Worm (Caenorhabditis elegans) whole organism, young adult: ENCODE measurements around the gene E02H4.2.

Experiments used
- B0336.3 ChIP-seq: fragments of 200-800 bp; sonication (Bioruptor generic); IDR thresholded peaks from 2 replicates; pipeline ENCODE4 v1.3.6; 2022; ENCODE audit warnings: missing genetic modification characterization, missing compliant biosample characterization
- D2030.7 ChIP-seq: fragments of 200-800 bp; sonication (Bioruptor generic); IDR thresholded peaks from 2 replicates; pipeline ENCODE4 v1.3.6; 2022; ENCODE audit warnings: missing genetic modification reagents, missing genetic modification characterization, missing compliant biosample characterization
- F37B4.10 ChIP-seq: fragments of 200-800 bp; sonication (Bioruptor generic); IDR thresholded peaks from 2 replicates; pipeline ENCODE4 v1.3.6; 2022; ENCODE audit warnings: missing genetic modification characterization, missing compliant biosample characterization
- F55B11.4 ChIP-seq: sonication (generic microtip); optimal IDR thresholded peaks from 2 replicates; lab custom pipeline; 2016; ENCODE audit warnings: missing compliant biosample characterization, missing genetic modification characterization, borderline replicate concordance; ENCODE audit not compliant: insufficient read depth
- K11D2.4 ChIP-seq: fragments of 200-800 bp; sonication (Bioruptor generic); IDR thresholded peaks from 2 replicates; pipeline ENCODE4 v1.3.6; 2022; ENCODE audit warnings: missing genetic modification reagents, missing genetic modification characterization, missing compliant biosample characterization
- K12H6.12 ChIP-seq: fragments of 200-800 bp; sonication (Bioruptor generic); optimal IDR thresholded peaks from 2 replicates; lab custom pipeline; 2018; ENCODE audit warnings: mild to moderate bottlenecking, missing genetic modification characterization, missing compliant biosample characterization
- T07F8.4 ChIP-seq: sonication (generic microtip); optimal IDR thresholded peaks from 2 replicates; lab custom pipeline; 2016; ENCODE audit warnings: mild to moderate bottlenecking, missing genetic modification characterization, moderate library complexity, missing compliant biosample characterization
- T26A5.8 ChIP-seq: sonication (generic microtip); optimal IDR thresholded peaks from 2 replicates; lab custom pipeline; 2016; ENCODE audit warnings: missing genetic modification characterization, missing compliant biosample characterization
- Y67H2A.10 ChIP-seq: fragments of 200-800 bp; sonication (Bioruptor generic); conservative IDR thresholded peaks from 2 replicates; pipeline ENCODE4 v1.3.6; 2022; ENCODE audit warnings: missing genetic modification reagents, missing genetic modification characterization, missing compliant biosample characterization
- Y79H2A.3 ChIP-seq: fragments of 200-800 bp; sonication (Bioruptor generic); conservative IDR thresholded peaks from 2 replicates; pipeline ENCODE4 v1.3.6; 2022; ENCODE audit warnings: missing genetic modification reagents, missing genetic modification characterization, missing compliant biosample characterization
- Y95B8A.8 ChIP-seq: fragments of 200-800 bp; sonication (Bioruptor generic); IDR thresholded peaks from 2 replicates; pipeline ENCODE4 v1.3.6; 2022; ENCODE audit warnings: missing genetic modification reagents, missing genetic modification characterization, missing compliant biosample characterization
- akir-1 ChIP-seq: fragments of 200-800 bp; sonication (Bioruptor generic); optimal IDR thresholded peaks from 2 replicates; lab custom pipeline; 2018; ENCODE audit warnings: mild to moderate bottlenecking, missing genetic modification characterization, moderate library complexity, missing compliant biosample characterization
- aptf-2 ChIP-seq: fragments of 200-800 bp; sonication (Bioruptor generic); conservative IDR thresholded peaks from 2 replicates; pipeline ENCODE4 v1.3.6; 2022; ENCODE audit warnings: missing genetic modification reagents, missing genetic modification characterization, missing compliant biosample characterization
- bed-1 ChIP-seq: fragments of 200-800 bp; sonication (Bioruptor generic); IDR thresholded peaks from 2 replicates; pipeline ENCODE4 v1.3.6; 2022; ENCODE audit warnings: missing genetic modification reagents, missing genetic modification characterization, missing compliant biosample characterization
- cebp-1 ChIP-seq, 2 experiments: fragments of 200-800 bp in 1 of 2; sonication (Bioruptor generic) in 1 of 2; sonication (generic microtip) in 1 of 2; IDR thresholded peaks in 1 of 2; optimal IDR thresholded peaks in 1 of 2; 2 replicates each; pipeline versions ENCODE4 v1.3.6 to Lab custom; 2017 to 2022; ENCODE audit warnings: missing compliant biosample characterization in 2 of 2, missing genetic modification characterization in 2 of 2, mild to moderate bottlenecking in 1 of 2, missing genetic modification reagents in 1 of 2, moderate library complexity in 1 of 2
- ceh-100 ChIP-seq: fragments of 200-800 bp; sonication (Bioruptor generic); IDR thresholded peaks from 2 replicates; pipeline ENCODE4 v1.3.6; 2022; ENCODE audit warnings: missing genetic modification reagents, missing genetic modification characterization, missing compliant biosample characterization
- ceh-40 ChIP-seq: fragments of 200-800 bp; sonication (Bioruptor generic); IDR thresholded peaks from 2 replicates; pipeline ENCODE4 v1.3.6; 2022; ENCODE audit warnings: missing genetic modification characterization, missing compliant biosample characterization
- ceh-79 ChIP-seq: sonication (generic microtip); optimal IDR thresholded peaks from 2 replicates; lab custom pipeline; 2017; ENCODE audit warnings: mild to moderate bottlenecking, missing genetic modification characterization, missing compliant biosample characterization
- dox-1 ChIP-seq: fragments of 200-800 bp; sonication (Bioruptor generic); IDR thresholded peaks from 2 replicates; pipeline ENCODE4 v1.3.6; 2022; ENCODE audit warnings: missing genetic modification reagents, missing genetic modification characterization, missing compliant biosample characterization
- egl-44 ChIP-seq: fragments of 200-800 bp; sonication (Bioruptor generic); IDR thresholded peaks from 2 replicates; pipeline ENCODE4 v1.3.6; 2022; ENCODE audit warnings: missing genetic modification reagents, missing genetic modification characterization, missing compliant biosample characterization
- egrh-3 ChIP-seq: fragments of 200-800 bp; sonication (Bioruptor generic); IDR thresholded peaks from 2 replicates; pipeline ENCODE4 v1.3.6; 2022; ENCODE audit warnings: missing genetic modification reagents, missing genetic modification characterization, missing compliant biosample characterization
- him-1 ChIP-seq: sonication (generic microtip); optimal IDR thresholded peaks from 2 replicates; lab custom pipeline; 2016; ENCODE audit warnings: missing genotype, missing genetic modification reagents, missing genetic modification characterization, missing compliant biosample characterization
- hmg-20 ChIP-seq: fragments of 200-800 bp; sonication (Bioruptor generic); IDR thresholded peaks from 2 replicates; pipeline ENCODE4 v1.3.6; 2022; ENCODE audit warnings: missing genetic modification reagents, missing genetic modification characterization, missing compliant biosample characterization
- let-607 ChIP-seq, 2 experiments: fragments of 200-800 bp in 1 of 2; sonication (Bioruptor generic) in 1 of 2; sonication (generic microtip) in 1 of 2; optimal IDR thresholded peaks; 2 replicates each; lab custom pipeline; 2016 to 2018; ENCODE audit warnings: mild to moderate bottlenecking in 2 of 2, missing compliant biosample characterization in 2 of 2, missing genetic modification characterization in 2 of 2, moderate library complexity in 2 of 2, missing genotype in 1 of 2
- lin-26 ChIP-seq: fragments of 200-800 bp; sonication (Bioruptor generic); IDR thresholded peaks from 2 replicates; pipeline ENCODE4 v1.3.6; 2022; ENCODE audit warnings: missing genetic modification reagents, missing genetic modification characterization, missing compliant biosample characterization
- lin-35 ChIP-seq, 3 experiments: fragments of 150-350 bp in 2 of 3; sonication (generic microtip) in 1 of 3; optimal IDR thresholded peaks; 2 replicates each; lab custom pipeline; 2014 to 2018; ENCODE audit warnings: missing biosample characterization in 3 of 3, missing genetic modification characterization in 3 of 3, missing genetic modification reagents in 3 of 3
- lir-1 ChIP-seq: fragments of 200-800 bp; sonication (Bioruptor generic); conservative IDR thresholded peaks from 2 replicates; pipeline ENCODE4 v1.3.6; 2022; ENCODE audit warnings: missing genetic modification reagents, missing genetic modification characterization, missing compliant biosample characterization
- lsl-1 ChIP-seq: fragments of 200-800 bp; sonication (Bioruptor generic); optimal IDR thresholded peaks from 2 replicates; lab custom pipeline; 2018; ENCODE audit warnings: mild to moderate bottlenecking, missing genetic modification characterization, moderate library complexity, missing compliant biosample characterization
- madf-10 ChIP-seq: sonication (generic microtip); optimal IDR thresholded peaks from 2 replicates; lab custom pipeline; 2016; ENCODE audit warnings: mild to moderate bottlenecking, missing genetic modification characterization, missing compliant biosample characterization
- madf-3 ChIP-seq: fragments of 200-800 bp; sonication (Bioruptor generic); IDR thresholded peaks from 2 replicates; pipeline ENCODE4 v1.3.6; 2022; ENCODE audit warnings: missing genetic modification reagents, missing genetic modification characterization, missing compliant biosample characterization
- mel-28 ChIP-seq: sonication (generic microtip); optimal IDR thresholded peaks from 2 replicates; lab custom pipeline; 2016; ENCODE audit warnings: borderline replicate concordance, mild to moderate bottlenecking, missing genetic modification characterization, missing compliant biosample characterization
- nhr-90 ChIP-seq: sonication (generic microtip); optimal IDR thresholded peaks from 2 replicates; lab custom pipeline; 2016; ENCODE audit warnings: missing genotype, mild to moderate bottlenecking, missing genetic modification characterization, missing compliant biosample characterization
- snpc-1.1 ChIP-seq: sonication (generic microtip); optimal IDR thresholded peaks from 2 replicates; lab custom pipeline; 2017; ENCODE audit warnings: missing genetic modification characterization, mild to moderate bottlenecking, missing compliant biosample characterization, antibody characterized with exemption, moderate library complexity, missing genotype, missing genetic modification reagents; ENCODE audit not compliant: insufficient read depth
- snpc-3.4 ChIP-seq: sonication (generic microtip); optimal IDR thresholded peaks from 2 replicates; lab custom pipeline; 2017; ENCODE audit warnings: missing genetic modification characterization, mild to moderate bottlenecking, missing compliant biosample characterization, antibody characterized with exemption, moderate library complexity, missing genotype, missing genetic modification reagents
- snpc-4 ChIP-seq, 5 experiments: fragments of 150-350 bp in 1 of 5; sonication (generic microtip) in 4 of 5; optimal IDR thresholded peaks; 2 replicates each; lab custom pipeline; 2014 to 2018; ENCODE audit warnings: missing genetic modification characterization in 5 of 5, missing biosample characterization in 3 of 5, antibody characterized with exemption in 2 of 5, mild to moderate bottlenecking in 2 of 5, missing compliant biosample characterization in 2 of 5, missing genotype in 2 of 5, moderate library complexity in 2 of 5, missing genetic modification reagents in 1 of 5
- tbp1 ChIP-seq: fragments of 200-800 bp; sonication (Bioruptor generic); optimal IDR thresholded peaks from 2 replicates; lab custom pipeline; 2018; ENCODE audit warnings: mild to moderate bottlenecking, missing genetic modification characterization, missing compliant biosample characterization
- tbx-9 ChIP-seq: sonication (generic microtip); optimal IDR thresholded peaks from 2 replicates; lab custom pipeline; 2016; ENCODE audit warnings: borderline replicate concordance, missing genetic modification characterization, inconsistent platforms, missing compliant biosample characterization
- unc-62 ChIP-seq: fragments of 150-350 bp; optimal IDR thresholded peaks from 2 replicates; lab custom pipeline; 2014; ENCODE audit warnings: missing biosample characterization, missing genetic modification reagents, missing genetic modification characterization
- xnd-1 ChIP-seq: sonication (generic microtip); optimal IDR thresholded peaks from 2 replicates; lab custom pipeline; 2016; ENCODE audit warnings: missing genotype, missing genetic modification reagents, missing genetic modification characterization, missing compliant biosample characterization
- zim-3 ChIP-seq: sonication (generic microtip); optimal IDR thresholded peaks from 2 replicates; lab custom pipeline; 2017; ENCODE audit warnings: mild to moderate bottlenecking, missing genetic modification characterization, moderate library complexity, missing compliant biosample characterization
- ztf-18 ChIP-seq: sonication (generic microtip); optimal IDR thresholded peaks from 2 replicates; lab custom pipeline; 2016; ENCODE audit warnings: missing genotype, mild to moderate bottlenecking, missing genetic modification characterization, missing compliant biosample characterization
- ztf-25 ChIP-seq: fragments of 200-800 bp; sonication (Bioruptor generic); IDR thresholded peaks from 2 replicates; pipeline ENCODE4 v1.3.6; 2022; ENCODE audit warnings: missing genetic modification reagents, missing genetic modification characterization, missing compliant biosample characterization
- ztf-28 ChIP-seq: fragments of 200-800 bp; sonication (Bioruptor generic); IDR thresholded peaks from 2 replicates; pipeline ENCODE4 v1.3.6; 2022; ENCODE audit warnings: missing genetic modification reagents, missing genetic modification characterization, missing compliant biosample characterization
- ztf-3 ChIP-seq: fragments of 200-800 bp; sonication (Bioruptor generic); optimal IDR thresholded peaks from 2 replicates; lab custom pipeline; 2018; ENCODE audit warnings: mild to moderate bottlenecking, missing genetic modification characterization, missing compliant biosample characterization

E02H4.2 gene

ce11 chrX:14231987-14232386 lies 49.4 kb downstream of the E02H4.2 start:
- no peak for TF ChIP-seq ceh-79 (tag; lab: Kevin White, UChicago)
- no peak for TF ChIP-seq K11D2.4 (GFP tag; lab: Robert Waterston, UW)
- no peak for TF ChIP-seq unc-62
- TF ChIP-seq egl-44 (GFP tag; lab: Robert Waterston, UW) = no peak
- TF ChIP-seq snpc-4 (GFP tag; optimal IDR thresholded peaks at IDR 0.05; lab: Kevin White, UChicago) = peak; percentile 45
- peak in 2 of 4 experiments; percentile 59 to 77 for TF ChIP-seq snpc-4 (tag; optimal IDR thresholded peaks at IDR 0.05; lab: Kevin White, UChicago)
- TF ChIP-seq dox-1 (GFP tag; lab: Robert Waterston, UW) = 0 out of 2 replicates have a peak, but pooled peaks have one; percentile 25
- no peak for TF ChIP-seq tbx-9
- TF ChIP-seq K12H6.12 (tag; lab: Kevin White, UChicago) = no peak
- no peak for TF ChIP-seq bed-1 (GFP tag; lab: Robert Waterston, UW)
- no peak for TF ChIP-seq B0336.3 (GFP tag; lab: Robert Waterston, UW)
- TF ChIP-seq madf-10 (tag; lab: Kevin White, UChicago) = no peak
- no peak for TF ChIP-seq T07F8.4 (tag; lab: Kevin White, UChicago)
- no peak for TF ChIP-seq snpc-3.4 (tag; lab: Kevin White, UChicago)
- TF ChIP-seq Y95B8A.8 (GFP tag; lab: Robert Waterston, UW) = no peak
- no peak for TF ChIP-seq ztf-25

- TF ChIP-seq ztf-3 (peak; percentile 15), lir-1 (peak; percentile 74; the same call in 1 of the 2 replicates), akir-1 (GFP tag; lab: Kevin White, UChicago) (peak; percentile 54), egrh-3 (GFP tag; lab: Robert Waterston, UW) (peak; percentile 52; the same call in 1 of the 2 replicates)
These were observed 52.0 kb downstream of the E02H4.2 start for ce11 chrX:14229306-14229845.

- peak; percentile 87 for TF ChIP-seq lin-26 (GFP tag; lab: Robert Waterston, UW)
- no peak for TF ChIP-seq madf-3 (GFP tag; lab: Robert Waterston, UW)
- TF ChIP-seq D2030.7 (GFP tag; lab: Robert Waterston, UW) = peak; percentile 47; the same call in 1 of the 2 replicates
- TF ChIP-seq T26A5.8 (tag; lab: Kevin White, UChicago) = no peak
- TF ChIP-seq lsl-1 (GFP tag; lab: Kevin White, UChicago) = no peak
- no peak for TF ChIP-seq hmg-20 (GFP tag; lab: Robert Waterston, UW)
- peak; percentile 48 for TF ChIP-seq snpc-1.1 (tag; lab: Kevin White, UChicago)
- no peak for TF ChIP-seq ztf-28 (GFP tag; lab: Robert Waterston, UW)
- peak; percentile 88 for TF ChIP-seq nhr-90
- TF ChIP-seq ceh-40 (GFP tag; lab: Robert Waterston, UW) = no peak
- TF ChIP-seq aptf-2 (GFP tag; lab: Robert Waterston, UW) = no peak
- no peak for TF ChIP-seq let-607 (tag; optimal IDR thresholded peaks at IDR 0.05; lab: Kevin White, UChicago)
- TF ChIP-seq cebp-1 (GFP tag; IDR thresholded peaks at IDR 0.05; lab: Robert Waterston, UW) = no peak
- no peak for TF ChIP-seq cebp-1 (tag; optimal IDR thresholded peaks at IDR 0.05; lab: Kevin White, UChicago)
- TF ChIP-seq zim-3 (tag; lab: Kevin White, UChicago) = peak; percentile 2
- TF ChIP-seq ztf-18 (tag; lab: Kevin White, UChicago) = peak; percentile 56
- TF ChIP-seq him-1 (tag; lab: Kevin White, UChicago) = peak; percentile 62
- 0 out of 2 replicates have a peak, but pooled peaks have one; percentile 21 for TF ChIP-seq egl-44 (GFP tag; lab: Robert Waterston, UW)
- no peak for TF ChIP-seq Y79H2A.3 (GFP tag; lab: Robert Waterston, UW)
- TF ChIP-seq F55B11.4 (tag; lab: Kevin White, UChicago) = no peak
- TF ChIP-seq tbp1 (GFP tag; lab: Kevin White, UChicago) = peak; percentile 91
- no peak for TF ChIP-seq xnd-1 (tag; lab: Kevin White, UChicago)
- TF ChIP-seq bed-1 (GFP tag; lab: Robert Waterston, UW) = no peak
- TF ChIP-seq mel-28 (tag; lab: Kevin White, UChicago) = no peak
- peak in 1 of 3 experiments; percentile 6 for TF ChIP-seq lin-35 (GFP tag; optimal IDR thresholded peaks at IDR 0.05; lab: Kevin White, UChicago)
- no peak for TF ChIP-seq ceh-100 (GFP tag; lab: Robert Waterston, UW)
- no peak for TF ChIP-seq F37B4.10
- TF ChIP-seq Y67H2A.10 = no peak
These were observed 52.7 kb downstream of the E02H4.2 start for ce11 chrX:14228764-14229163.
